Worm (Caenorhabditis elegans) whole organism, L3 larva: ENCODE results near the gene aqp-12.
A peak's percentile ranks its signal among the peaks of the same experiment; 100 is the strongest.

ENCODE experiments used
- R02D3.7 ChIP-seq: fragments of 150-350 bp; optimal IDR thresholded peaks from 2 replicates; lab custom pipeline; 2014; ENCODE audit warnings: missing biosample characterization, missing genetic modification characterization
- ZK546.5 ChIP-seq: sonication (generic microtip); optimal IDR thresholded peaks from 2 replicates; lab custom pipeline; 2017; ENCODE audit warnings: missing biosample characterization, missing genetic modification characterization
- aly-2 ChIP-seq: fragments of 150-350 bp; optimal IDR thresholded peaks from 2 replicates; lab custom pipeline; 2014; ENCODE audit warnings: missing biosample characterization, missing genetic modification characterization
- ama-1 ChIP-seq: fragments of 150-350 bp; optimal IDR thresholded peaks from 2 replicates; lab custom pipeline; 2018
- ceh-16 ChIP-seq: sonication (generic microtip); optimal IDR thresholded peaks from 2 replicates; lab custom pipeline; 2017; ENCODE audit warnings: missing biosample characterization, missing genetic modification characterization
- ceh-28 ChIP-seq: fragments of 150-350 bp; optimal IDR thresholded peaks from 2 replicates; lab custom pipeline; 2014; ENCODE audit warnings: missing biosample characterization, missing genetic modification reagents, missing genetic modification characterization
- ceh-82 ChIP-seq: fragments of 150-350 bp; optimal IDR thresholded peaks from 2 replicates; lab custom pipeline; 2014; ENCODE audit warnings: missing biosample characterization, missing genetic modification characterization
- ceh-9 ChIP-seq: sonication (generic microtip); optimal IDR thresholded peaks from 2 replicates; lab custom pipeline; 2018; ENCODE audit warnings: missing biosample characterization, missing genetic modification characterization
- daf-12 ChIP-seq: fragments of 150-350 bp; optimal IDR thresholded peaks from 2 replicates; lab custom pipeline; 2014; ENCODE audit warnings: missing biosample characterization, missing genetic modification reagents, missing genetic modification characterization
- egl-5 ChIP-seq: fragments of 150-350 bp; optimal IDR thresholded peaks from 2 replicates; lab custom pipeline; 2017; ENCODE audit warnings: missing biosample characterization, missing genetic modification reagents, missing genetic modification characterization, inconsistent platforms
- elt-1 ChIP-seq: fragments of 150-350 bp; optimal IDR thresholded peaks from 2 replicates; lab custom pipeline; 2014; ENCODE audit warnings: missing biosample characterization, missing genetic modification characterization
- elt-2 ChIP-seq: sonication (generic microtip); optimal IDR thresholded peaks from 2 replicates; lab custom pipeline; 2016; ENCODE audit warnings: missing genetic modification reagents, mild to moderate bottlenecking, missing genetic modification characterization, missing compliant biosample characterization
- elt-3 ChIP-seq, 3 experiments: fragments of 150-350 bp in 1 of 3; sonication (generic microtip) in 2 of 3; optimal IDR thresholded peaks; 2 replicates in 2 of 3; 4 replicates in 1 of 3; lab custom pipeline; 2014 to 2017; ENCODE audit warnings: missing biosample characterization in 3 of 3, missing genetic modification characterization in 3 of 3
- eor-1 ChIP-seq, 2 experiments: fragments of 150-350 bp; optimal IDR thresholded peaks; 2 replicates each; lab custom pipeline; 2014 to 2018; ENCODE audit warnings: missing biosample characterization in 2 of 2, missing genetic modification characterization in 2 of 2
- fkh-10 ChIP-seq: sonication (generic microtip); optimal IDR thresholded peaks from 2 replicates; lab custom pipeline; 2017; ENCODE audit warnings: missing biosample characterization, missing genetic modification reagents, missing genetic modification characterization
- fkh-2 ChIP-seq: fragments of 150-350 bp; optimal IDR thresholded peaks from 2 replicates; lab custom pipeline; 2014; ENCODE audit warnings: missing biosample characterization, missing genetic modification reagents, missing genetic modification characterization
- fos-1 ChIP-seq: fragments of 150-350 bp; optimal IDR thresholded peaks from 2 replicates; lab custom pipeline; 2014; ENCODE audit warnings: missing biosample characterization, missing genetic modification characterization
- hmg-11 ChIP-seq: sonication (generic microtip); optimal IDR thresholded peaks from 2 replicates; lab custom pipeline; 2016; ENCODE audit warnings: missing genetic modification characterization, missing compliant biosample characterization
- jun-1 ChIP-seq: fragments of 150-350 bp; optimal IDR thresholded peaks from 2 replicates; lab custom pipeline; 2014; ENCODE audit warnings: missing biosample characterization, missing genetic modification reagents, missing genetic modification characterization
- lin-15B ChIP-seq: fragments of 150-350 bp; optimal IDR thresholded peaks from 2 replicates; lab custom pipeline; 2014; ENCODE audit warnings: missing biosample characterization, missing genetic modification characterization
- lin-39 ChIP-seq: fragments of 150-350 bp; optimal IDR thresholded peaks from 2 replicates; lab custom pipeline; 2018; ENCODE audit warnings: missing biosample characterization, missing genetic modification reagents, missing genetic modification characterization
- lsy-12 ChIP-seq: sonication (generic microtip); optimal IDR thresholded peaks from 2 replicates; lab custom pipeline; 2016; ENCODE audit warnings: mild to moderate bottlenecking, missing genetic modification characterization, missing compliant biosample characterization
- mdl-1 ChIP-seq: fragments of 150-350 bp; optimal IDR thresholded peaks from 2 replicates; lab custom pipeline; 2014; ENCODE audit warnings: missing biosample characterization, missing genetic modification characterization
- mml-1 ChIP-seq: fragments of 150-350 bp; sonication (generic microtip); optimal IDR thresholded peaks from 3 replicates; lab custom pipeline; 2014; ENCODE audit warnings: missing biosample characterization, missing genetic modification characterization
- nfya-1 ChIP-seq: sonication (generic microtip); optimal IDR thresholded peaks from 2 replicates; lab custom pipeline; 2017; ENCODE audit warnings: missing genetic modification characterization, mild to moderate bottlenecking, missing compliant biosample characterization, antibody characterized with exemption, moderate library complexity; ENCODE audit not compliant: insufficient read depth
- nhr-11 ChIP-seq: fragments of 150-350 bp; optimal IDR thresholded peaks from 2 replicates; lab custom pipeline; 2014; ENCODE audit warnings: missing biosample characterization, missing genetic modification characterization
- nhr-12 ChIP-seq: fragments of 150-350 bp; optimal IDR thresholded peaks from 2 replicates; lab custom pipeline; 2014; ENCODE audit warnings: missing biosample characterization, missing genetic modification characterization
- nhr-23 ChIP-seq: fragments of 150-350 bp; optimal IDR thresholded peaks from 2 replicates; lab custom pipeline; 2014; ENCODE audit warnings: missing biosample characterization, missing genetic modification reagents, missing genetic modification characterization
- nhr-237 ChIP-seq: fragments of 150-350 bp; optimal IDR thresholded peaks from 2 replicates; lab custom pipeline; 2014; ENCODE audit warnings: missing biosample characterization, missing genetic modification characterization
- nhr-25 ChIP-seq: sonication (generic microtip); optimal IDR thresholded peaks from 2 replicates; lab custom pipeline; 2017; ENCODE audit warnings: missing biosample characterization, missing genetic modification characterization
- nhr-28 ChIP-seq: fragments of 150-350 bp; optimal IDR thresholded peaks from 2 replicates; lab custom pipeline; 2014; ENCODE audit warnings: missing biosample characterization, missing genetic modification characterization
- nhr-43 ChIP-seq: sonication (generic microtip); optimal IDR thresholded peaks from 2 replicates; lab custom pipeline; 2016; ENCODE audit warnings: mild to moderate bottlenecking, missing genetic modification characterization, missing compliant biosample characterization; ENCODE audit not compliant: poor library complexity, severe bottlenecking
- nhr-67 ChIP-seq: fragments of 150-350 bp; optimal IDR thresholded peaks from 2 replicates; lab custom pipeline; 2014; ENCODE audit warnings: missing biosample characterization, missing genetic modification characterization
- nhr-76 ChIP-seq: fragments of 150-350 bp; sonication (generic microtip); optimal IDR thresholded peaks from 5 replicates; lab custom pipeline; 2014; ENCODE audit warnings: missing biosample characterization, missing genetic modification characterization
- nhr-77 ChIP-seq: fragments of 150-350 bp; optimal IDR thresholded peaks from 2 replicates; lab custom pipeline; 2014; ENCODE audit warnings: missing biosample characterization, missing genetic modification characterization
- pha-4 ChIP-seq: fragments of 150-350 bp; optimal IDR thresholded peaks from 2 replicates; lab custom pipeline; 2014; ENCODE audit warnings: missing biosample characterization, missing genetic modification reagents, missing genetic modification characterization
- pqm-1 ChIP-seq: fragments of 150-350 bp; optimal IDR thresholded peaks from 2 replicates; lab custom pipeline; 2017; ENCODE audit warnings: missing biosample characterization, missing genetic modification characterization, inconsistent platforms
- sea-2 ChIP-seq: fragments of 150-350 bp; sonication (generic microtip); optimal IDR thresholded peaks from 4 replicates; lab custom pipeline; 2014; ENCODE audit warnings: missing biosample characterization, missing genetic modification reagents, missing genetic modification characterization
- skn-1 ChIP-seq: fragments of 150-350 bp; optimal IDR thresholded peaks from 2 replicates; lab custom pipeline; 2014; ENCODE audit warnings: missing biosample characterization, missing genetic modification characterization
- snpc-4 ChIP-seq: fragments of 150-350 bp; optimal IDR thresholded peaks from 2 replicates; lab custom pipeline; 2014; ENCODE audit warnings: missing biosample characterization, missing genetic modification characterization
- tbx-2 ChIP-seq: sonication (generic microtip); optimal IDR thresholded peaks from 2 replicates; lab custom pipeline; 2016; ENCODE audit warnings: mild to moderate bottlenecking, missing genetic modification characterization, missing compliant biosample characterization
- unc-39 ChIP-seq: sonication (generic microtip); optimal IDR thresholded peaks from 4 replicates; lab custom pipeline; 2017; ENCODE audit warnings: missing biosample characterization, missing genetic modification characterization
- unc-62 ChIP-seq: fragments of 150-350 bp; sonication (generic microtip); optimal IDR thresholded peaks from 4 replicates; lab custom pipeline; 2014; ENCODE audit warnings: missing biosample characterization, missing genetic modification reagents, missing genetic modification characterization
- zag-1 ChIP-seq: fragments of 150-350 bp; optimal IDR thresholded peaks from 2 replicates; lab custom pipeline; 2014; ENCODE audit warnings: missing biosample characterization, missing genetic modification characterization
- ztf-4 ChIP-seq: fragments of 150-350 bp; optimal IDR thresholded peaks from 2 replicates; lab custom pipeline; 2014; ENCODE audit warnings: missing biosample characterization, missing genetic modification characterization

aqp-12 gene

ce11 chrII:12226192-12226591, 23.2 kb downstream of the aqp-12 start:
- TF ChIP-seq lin-39 (tag; lab: Kevin White, UChicago) (no peak), zag-1 (no peak), nhr-77 (tag; lab: Kevin White, UChicago) (no peak), lsy-12 (tag; lab: Kevin White, UChicago) (no peak), nhr-25 (no peak), nhr-237 (tag; lab: Kevin White, UChicago) (no peak), R02D3.7 (tag; lab: Kevin White, UChicago) (no peak), jun-1 (no peak), nhr-43 (tag; lab: Kevin White, UChicago) (no peak), ceh-82 (no peak), daf-12 (tag; lab: Kevin White, UChicago) (no peak), nhr-67 (no peak), pqm-1 (no peak)

- TF ChIP-seq R02D3.7 (tag; lab: Kevin White, UChicago), result no peak
- TF ChIP-seq ceh-82, result no peak
- no peak for TF ChIP-seq daf-12 (tag; lab: Kevin White, UChicago)
- TF ChIP-seq skn-1 (tag; lab: Kevin White, UChicago), result no peak
- TF ChIP-seq nhr-25, result no peak
- no peak for TF ChIP-seq ceh-9 (tag; lab: Kevin White, UChicago)
- no peak for TF ChIP-seq ZK546.5 (tag; lab: Kevin White, UChicago)
- TF ChIP-seq ztf-4 (tag; lab: Kevin White, UChicago), result no peak
- TF ChIP-seq snpc-4, result no peak
- no peak for TF ChIP-seq nhr-67
Measured at ce11 chrII:12228005-12228404, 25.0 kb downstream of the aqp-12 start, which contains the start of gene sinh-1. TSS of gene sinh-1 (plus strand) at chrII:12228305.

ce11 chrII:12237555-12237954, 34.5 kb downstream of the aqp-12 start:
- TF ChIP-seq fos-1 (tag; lab: Kevin White, UChicago), result no peak
- no peak for TF ChIP-seq egl-5 (tag; lab: Kevin White, UChicago)
- peak in 1 of 3 experiments; percentile 13 for TF ChIP-seq elt-3 (tag; optimal IDR thresholded peaks at IDR 0.05; lab: Kevin White, UChicago)
- TF ChIP-seq lin-15B (tag; lab: Kevin White, UChicago), result peak; percentile 38
- no peak for TF ChIP-seq R02D3.7 (tag; lab: Kevin White, UChicago)
- peak; percentile 22 for TF ChIP-seq hmg-11 (tag; lab: Kevin White, UChicago)
- TF ChIP-seq nhr-25, result peak; percentile 67
- TF ChIP-seq nfya-1 (tag; lab: Kevin White, UChicago), result peak; percentile 49
- TF ChIP-seq nhr-237 (tag; lab: Kevin White, UChicago), result no peak
- TF ChIP-seq nhr-23 (tag; lab: Kevin White, UChicago), result peak; percentile 78

ce11 chrII:12239449-12239848, 36.4 kb downstream of the aqp-12 start:
- TF ChIP-seq nhr-77 (tag; lab: Kevin White, UChicago) (no peak), ZK546.5 (tag; lab: Kevin White, UChicago) (no peak), hmg-11 (tag; lab: Kevin White, UChicago) (no peak), tbx-2 (tag; lab: Kevin White, UChicago) (no peak), lsy-12 (tag; lab: Kevin White, UChicago) (no peak), skn-1 (tag; lab: Kevin White, UChicago) (no peak), nhr-28 (no peak), elt-3 (tag; optimal IDR thresholded peaks at IDR 0.05; lab: Kevin White, UChicago) (peak in 2 of 3 experiments; percentile 24 to 34), ceh-82 (no peak), mml-1 (no peak), mdl-1 (tag; lab: Kevin White, UChicago) (no peak), nhr-23 (tag; lab: Kevin White, UChicago) (peak; percentile 90), pqm-1 (no peak), elt-2 (tag; lab: Kevin White, UChicago) (no peak), ceh-28 (tag; lab: Kevin White, UChicago) (peak; percentile 0), aly-2 (tag; lab: Kevin White, UChicago) (no peak), nhr-67 (no peak), unc-62 (GFP tag; lab: Kevin White, UChicago) (no peak), unc-39 (tag; lab: Kevin White, UChicago) (no peak), ceh-9 (tag; lab: Kevin White, UChicago) (no peak), pha-4 (no peak), nhr-237 (tag; lab: Kevin White, UChicago) (no peak), fkh-10 (no peak), jun-1 (no peak), lin-39 (tag; lab: Kevin White, UChicago) (no peak), sea-2 (GFP tag; lab: Kevin White, UChicago) (no peak), eor-1 (tag; optimal IDR thresholded peaks at IDR 0.05; lab: Kevin White, UChicago) (no peak), nhr-11 (tag; lab: Kevin White, UChicago) (no peak), nhr-76 (tag; lab: Kevin White, UChicago) (no peak), ama-1 (no peak), ceh-16 (no peak), fos-1 (tag; lab: Kevin White, UChicago) (no peak), elt-1 (tag; lab: Kevin White, UChicago) (peak; percentile 98), lin-15B (tag; lab: Kevin White, UChicago) (no peak), nhr-12 (tag; lab: Kevin White, UChicago) (no peak), fkh-2 (tag; lab: Kevin White, UChicago) (no peak), nhr-25 (peak; percentile 96)
